Worm (Caenorhabditis elegans) whole organism, young adult: Measurements from ENCODE around the gene K07D4.4.

Source experiments
- C17E4.6 ChIP-seq: fragments of 200-800 bp; sonication (Bioruptor generic); IDR thresholded peaks from 2 replicates; pipeline ENCODE4 v1.3.6; 2022; ENCODE audit warnings: missing genetic modification reagents, missing genetic modification characterization, missing compliant biosample characterization
- F22D6.2 ChIP-seq: sonication (generic microtip); optimal IDR thresholded peaks from 2 replicates; lab custom pipeline; 2016; ENCODE audit warnings: mild to moderate bottlenecking, missing genetic modification characterization, missing compliant biosample characterization
- F23B12.7 ChIP-seq: sonication (generic microtip); optimal IDR thresholded peaks from 2 replicates; lab custom pipeline; 2017; ENCODE audit warnings: missing genetic modification characterization, mild to moderate bottlenecking, missing compliant biosample characterization, antibody characterized with exemption, moderate library complexity; ENCODE audit not compliant: insufficient read depth
- F49E8.2 ChIP-seq: sonication (generic microtip); optimal IDR thresholded peaks from 3 replicates; lab custom pipeline; 2017; ENCODE audit warnings: missing genetic modification characterization, mild to moderate bottlenecking, missing compliant biosample characterization, antibody characterized with exemption, moderate library complexity; ENCODE audit not compliant: insufficient read depth
- F57A8.1 ChIP-seq: fragments of 200-800 bp; sonication (Bioruptor generic); optimal IDR thresholded peaks from 2 replicates; lab custom pipeline; 2018; ENCODE audit warnings: mild to moderate bottlenecking, missing genetic modification characterization, moderate library complexity, missing compliant biosample characterization
- K12H6.12 ChIP-seq: fragments of 200-800 bp; sonication (Bioruptor generic); optimal IDR thresholded peaks from 2 replicates; lab custom pipeline; 2018; ENCODE audit warnings: mild to moderate bottlenecking, missing genetic modification characterization, missing compliant biosample characterization
- T26A5.8 ChIP-seq: sonication (generic microtip); optimal IDR thresholded peaks from 2 replicates; lab custom pipeline; 2016; ENCODE audit warnings: missing genetic modification characterization, missing compliant biosample characterization
- Y56A3A.18 ChIP-seq: fragments of 200-800 bp; sonication (Bioruptor generic); IDR thresholded peaks from 2 replicates; pipeline ENCODE4 v1.3.6; 2022; ENCODE audit warnings: missing genetic modification reagents, missing genetic modification characterization, missing compliant biosample characterization
- Y79H2A.3 ChIP-seq: fragments of 200-800 bp; sonication (Bioruptor generic); conservative IDR thresholded peaks from 2 replicates; pipeline ENCODE4 v1.3.6; 2022; ENCODE audit warnings: missing genetic modification reagents, missing genetic modification characterization, missing compliant biosample characterization
- Y95B8A.8 ChIP-seq: fragments of 200-800 bp; sonication (Bioruptor generic); IDR thresholded peaks from 2 replicates; pipeline ENCODE4 v1.3.6; 2022; ENCODE audit warnings: missing genetic modification reagents, missing genetic modification characterization, missing compliant biosample characterization
- aptf-3 ChIP-seq: fragments of 200-800 bp; sonication (Bioruptor generic); IDR thresholded peaks from 2 replicates; pipeline ENCODE4 v1.3.6; 2022; ENCODE audit warnings: missing genetic modification characterization, missing compliant biosample characterization
- attf-6 ChIP-seq: fragments of 200-800 bp; sonication (Bioruptor generic); IDR thresholded peaks from 2 replicates; pipeline ENCODE4 v1.3.6; 2022; ENCODE audit warnings: missing genetic modification reagents, missing genetic modification characterization, missing compliant biosample characterization
- bed-1 ChIP-seq: fragments of 200-800 bp; sonication (Bioruptor generic); IDR thresholded peaks from 2 replicates; pipeline ENCODE4 v1.3.6; 2022; ENCODE audit warnings: missing genetic modification reagents, missing genetic modification characterization, missing compliant biosample characterization
- cebp-1 ChIP-seq, 2 experiments: fragments of 200-800 bp in 1 of 2; sonication (Bioruptor generic) in 1 of 2; sonication (generic microtip) in 1 of 2; IDR thresholded peaks in 1 of 2; optimal IDR thresholded peaks in 1 of 2; 2 replicates each; pipeline versions ENCODE4 v1.3.6 to Lab custom; 2017 to 2022; ENCODE audit warnings: missing compliant biosample characterization in 2 of 2, missing genetic modification characterization in 2 of 2, mild to moderate bottlenecking in 1 of 2, missing genetic modification reagents in 1 of 2, moderate library complexity in 1 of 2
- ceh-100 ChIP-seq: fragments of 200-800 bp; sonication (Bioruptor generic); IDR thresholded peaks from 2 replicates; pipeline ENCODE4 v1.3.6; 2022; ENCODE audit warnings: missing genetic modification reagents, missing genetic modification characterization, missing compliant biosample characterization
- ceh-27 ChIP-seq: fragments of 200-800 bp; sonication (Bioruptor generic); optimal IDR thresholded peaks from 2 replicates; lab custom pipeline; 2018; ENCODE audit warnings: mild to moderate bottlenecking, missing genetic modification characterization, moderate library complexity, missing compliant biosample characterization
- chd-7 ChIP-seq: sonication (generic microtip); optimal IDR thresholded peaks from 2 replicates; lab custom pipeline; 2016; ENCODE audit warnings: mild to moderate bottlenecking, missing genetic modification characterization, moderate library complexity, missing compliant biosample characterization
- die-1 ChIP-seq: sonication (generic microtip); optimal IDR thresholded peaks from 2 replicates; lab custom pipeline; 2016; ENCODE audit warnings: missing genotype, mild to moderate bottlenecking, missing genetic modification characterization, missing compliant biosample characterization
- efl-1 ChIP-seq: fragments of 150-350 bp; optimal IDR thresholded peaks from 2 replicates; lab custom pipeline; 2014; ENCODE audit warnings: missing biosample characterization, missing genetic modification reagents, missing genetic modification characterization
- ekl-4 ChIP-seq: fragments of 200-800 bp; sonication (Bioruptor generic); IDR thresholded peaks from 2 replicates; pipeline ENCODE4 v1.3.6; 2022; ENCODE audit warnings: missing genetic modification reagents, missing genetic modification characterization, missing compliant biosample characterization
- him-1 ChIP-seq: sonication (generic microtip); optimal IDR thresholded peaks from 2 replicates; lab custom pipeline; 2016; ENCODE audit warnings: missing genotype, missing genetic modification reagents, missing genetic modification characterization, missing compliant biosample characterization
- hmg-20 ChIP-seq: fragments of 200-800 bp; sonication (Bioruptor generic); IDR thresholded peaks from 2 replicates; pipeline ENCODE4 v1.3.6; 2022; ENCODE audit warnings: missing genetic modification reagents, missing genetic modification characterization, missing compliant biosample characterization
- let-526 ChIP-seq: fragments of 200-800 bp; sonication (Bioruptor generic); IDR thresholded peaks from 2 replicates; pipeline ENCODE4 v1.3.6; 2022; ENCODE audit warnings: missing genetic modification reagents, missing genetic modification characterization, missing compliant biosample characterization
- lin-26 ChIP-seq: fragments of 200-800 bp; sonication (Bioruptor generic); IDR thresholded peaks from 2 replicates; pipeline ENCODE4 v1.3.6; 2022; ENCODE audit warnings: missing genetic modification reagents, missing genetic modification characterization, missing compliant biosample characterization
- lin-40 ChIP-seq: sonication (generic microtip); optimal IDR thresholded peaks from 2 replicates; lab custom pipeline; 2016; ENCODE audit warnings: missing genetic modification characterization, mild to moderate bottlenecking, missing compliant biosample characterization, missing genotype, missing genetic modification reagents
- lin-54 ChIP-seq: fragments of 200-800 bp; sonication (Bioruptor generic); optimal IDR thresholded peaks from 2 replicates; lab custom pipeline; 2018; ENCODE audit warnings: mild to moderate bottlenecking, missing genetic modification characterization, missing compliant biosample characterization
- lir-1 ChIP-seq: fragments of 200-800 bp; sonication (Bioruptor generic); conservative IDR thresholded peaks from 2 replicates; pipeline ENCODE4 v1.3.6; 2022; ENCODE audit warnings: missing genetic modification reagents, missing genetic modification characterization, missing compliant biosample characterization
- lsl-1 ChIP-seq: fragments of 200-800 bp; sonication (Bioruptor generic); optimal IDR thresholded peaks from 2 replicates; lab custom pipeline; 2018; ENCODE audit warnings: mild to moderate bottlenecking, missing genetic modification characterization, moderate library complexity, missing compliant biosample characterization
- lsy-27 ChIP-seq: sonication (generic microtip); optimal IDR thresholded peaks from 2 replicates; lab custom pipeline; 2017; ENCODE audit warnings: missing genetic modification characterization, mild to moderate bottlenecking, missing compliant biosample characterization, antibody characterized with exemption, missing genotype, borderline replicate concordance; ENCODE audit not compliant: insufficient read depth
- madf-10 ChIP-seq: sonication (generic microtip); optimal IDR thresholded peaks from 2 replicates; lab custom pipeline; 2016; ENCODE audit warnings: mild to moderate bottlenecking, missing genetic modification characterization, missing compliant biosample characterization
- madf-3 ChIP-seq: fragments of 200-800 bp; sonication (Bioruptor generic); IDR thresholded peaks from 2 replicates; pipeline ENCODE4 v1.3.6; 2022; ENCODE audit warnings: missing genetic modification reagents, missing genetic modification characterization, missing compliant biosample characterization
- madf-6 ChIP-seq: fragments of 200-800 bp; sonication (Bioruptor generic); IDR thresholded peaks from 2 replicates; pipeline ENCODE4 v1.3.6; 2022; ENCODE audit warnings: missing genetic modification reagents, missing genetic modification characterization, missing compliant biosample characterization
- mcd-1 ChIP-seq: fragments of 200-800 bp; sonication (Bioruptor generic); IDR thresholded peaks from 2 replicates; pipeline ENCODE4 v1.3.6; 2022; ENCODE audit warnings: missing genetic modification reagents, missing genetic modification characterization, missing compliant biosample characterization
- pha-4 ChIP-seq: fragments of 150-350 bp; sonication (generic microtip); optimal IDR thresholded peaks from 2 replicates; lab custom pipeline; 2014; ENCODE audit warnings: missing biosample characterization, missing genetic modification reagents, missing genetic modification characterization
- rcor-1 ChIP-seq: fragments of 200-800 bp; sonication (Bioruptor generic); IDR thresholded peaks from 2 replicates; pipeline ENCODE4 v1.3.6; 2022; ENCODE audit warnings: missing genetic modification reagents, missing genetic modification characterization, missing compliant biosample characterization
- rpc-1 ChIP-seq, 2 experiments: fragments of 150-350 bp in 1 of 2; sonication (generic microtip) in 1 of 2; optimal IDR thresholded peaks; 2 replicates each; lab custom pipeline; 2014 to 2018; ENCODE audit warnings: missing biosample characterization in 1 of 2, missing genetic modification characterization in 1 of 2, missing genetic modification reagents in 1 of 2, missing genotype in 1 of 2
- snpc-1.1 ChIP-seq: sonication (generic microtip); optimal IDR thresholded peaks from 2 replicates; lab custom pipeline; 2017; ENCODE audit warnings: missing genetic modification characterization, mild to moderate bottlenecking, missing compliant biosample characterization, antibody characterized with exemption, moderate library complexity, missing genotype, missing genetic modification reagents; ENCODE audit not compliant: insufficient read depth
- snpc-1.3 ChIP-seq: sonication (generic microtip); optimal IDR thresholded peaks from 2 replicates; lab custom pipeline; 2017; ENCODE audit warnings: missing genetic modification characterization, mild to moderate bottlenecking, missing compliant biosample characterization, antibody characterized with exemption, moderate library complexity, missing genotype, missing genetic modification reagents; ENCODE audit not compliant: insufficient read depth
- snpc-4 ChIP-seq, 5 experiments: fragments of 150-350 bp in 1 of 5; sonication (generic microtip) in 4 of 5; optimal IDR thresholded peaks; 2 replicates each; lab custom pipeline; 2014 to 2018; ENCODE audit warnings: missing genetic modification characterization in 5 of 5, missing biosample characterization in 3 of 5, antibody characterized with exemption in 2 of 5, mild to moderate bottlenecking in 2 of 5, missing compliant biosample characterization in 2 of 5, missing genotype in 2 of 5, moderate library complexity in 2 of 5, missing genetic modification reagents in 1 of 5
- xnd-1 ChIP-seq: sonication (generic microtip); optimal IDR thresholded peaks from 2 replicates; lab custom pipeline; 2016; ENCODE audit warnings: missing genotype, missing genetic modification reagents, missing genetic modification characterization, missing compliant biosample characterization
- zfh-2 ChIP-seq: fragments of 200-800 bp; sonication (Bioruptor generic); conservative IDR thresholded peaks from 2 replicates; pipeline ENCODE4 v1.3.6; 2022; ENCODE audit warnings: missing genetic modification reagents, missing genetic modification characterization, missing compliant biosample characterization
- ztf-28 ChIP-seq: fragments of 200-800 bp; sonication (Bioruptor generic); IDR thresholded peaks from 2 replicates; pipeline ENCODE4 v1.3.6; 2022; ENCODE audit warnings: missing genetic modification reagents, missing genetic modification characterization, missing compliant biosample characterization
- ztf-6 ChIP-seq: fragments of 200-800 bp; sonication (Bioruptor generic); IDR thresholded peaks from 2 replicates; pipeline ENCODE4 v1.3.6; 2022; ENCODE audit warnings: missing genetic modification reagents, missing genetic modification characterization, missing compliant biosample characterization

The K07D4.4 gene

DNA sequence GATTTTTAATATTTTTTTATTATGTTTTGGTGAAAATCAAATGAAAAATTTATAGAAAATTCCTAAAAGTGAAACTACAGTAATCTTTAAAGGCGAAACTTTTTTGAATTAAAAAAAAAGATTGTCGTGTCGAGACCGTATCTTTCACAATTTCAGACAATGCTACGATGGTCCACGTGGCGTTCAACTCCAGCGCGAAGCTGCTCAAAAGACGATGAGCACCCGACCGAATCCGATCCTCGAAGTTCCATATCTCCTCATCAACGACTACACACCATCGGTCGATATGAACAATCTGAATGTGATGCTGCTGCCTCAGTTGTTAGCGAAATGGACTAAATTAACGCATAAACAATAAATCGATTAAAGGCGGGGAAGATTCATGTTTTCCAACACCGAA is 10.5 kb upstream of the K07D4.4 start (continued):
- TF ChIP-seq Y79H2A.3 (GFP tag; lab: Robert Waterston, UW), result peak; percentile 90
- no peak for TF ChIP-seq cebp-1 (GFP tag; IDR thresholded peaks at IDR 0.05; lab: Robert Waterston, UW)
- TF ChIP-seq cebp-1 (tag; optimal IDR thresholded peaks at IDR 0.05; lab: Kevin White, UChicago), result peak; percentile 59
- 0 out of 2 replicates have a peak, but pooled peaks have one; percentile 13 for TF ChIP-seq ceh-100 (GFP tag; lab: Robert Waterston, UW)
- 0 out of 2 replicates have a peak, but pooled peaks have one; percentile 21 for TF ChIP-seq Y56A3A.18 (GFP tag; lab: Robert Waterston, UW)
- peak; percentile 44; the same call in 1 of the 2 replicates for TF ChIP-seq rcor-1 (GFP tag; lab: Robert Waterston, UW)
- TF ChIP-seq F23B12.7, result no peak
- TF ChIP-seq him-1, result no peak
- TF ChIP-seq lin-54, result peak; percentile 21
- TF ChIP-seq efl-1 (GFP tag; lab: Kevin White, UChicago), result no peak
- TF ChIP-seq chd-7 (tag; lab: Kevin White, UChicago), result peak; percentile 46
- TF ChIP-seq madf-6 (GFP tag; lab: Robert Waterston, UW), result peak; percentile 81
- TF ChIP-seq F57A8.1, result no peak
- peak; percentile 70 for TF ChIP-seq Y95B8A.8
- no peak for TF ChIP-seq madf-10 (tag; lab: Kevin White, UChicago)
- no peak for TF ChIP-seq bed-1
- TF ChIP-seq let-526 (GFP tag; lab: Robert Waterston, UW), result peak; percentile 69; the same call in 1 of the 2 replicates
- no peak for TF ChIP-seq pha-4
- peak; percentile 86; the same call in 1 of the 2 replicates for TF ChIP-seq aptf-3
- TF ChIP-seq ztf-28, result no peak
- peak; percentile 79 for TF ChIP-seq ekl-4 (GFP tag; lab: Robert Waterston, UW)
- no peak for TF ChIP-seq snpc-1.1 (tag; lab: Kevin White, UChicago)
- peak; percentile 47 for TF ChIP-seq lsl-1 (GFP tag; lab: Kevin White, UChicago)
- no peak; the same call in 1 of the 2 replicates for TF ChIP-seq mcd-1 (GFP tag; lab: Robert Waterston, UW)
- peak; percentile 53 for TF ChIP-seq F49E8.2
- peak; percentile 77; the same call in 1 of the 2 replicates for TF ChIP-seq madf-3 (GFP tag; lab: Robert Waterston, UW)
- no peak for TF ChIP-seq F22D6.2
- peak; percentile 78 for TF ChIP-seq lin-26 (GFP tag; lab: Robert Waterston, UW)
- TF ChIP-seq snpc-1.3 (tag; lab: Kevin White, UChicago), result peak; percentile 16
- TF ChIP-seq ztf-6 (GFP tag; lab: Robert Waterston, UW), result no peak

DNA sequence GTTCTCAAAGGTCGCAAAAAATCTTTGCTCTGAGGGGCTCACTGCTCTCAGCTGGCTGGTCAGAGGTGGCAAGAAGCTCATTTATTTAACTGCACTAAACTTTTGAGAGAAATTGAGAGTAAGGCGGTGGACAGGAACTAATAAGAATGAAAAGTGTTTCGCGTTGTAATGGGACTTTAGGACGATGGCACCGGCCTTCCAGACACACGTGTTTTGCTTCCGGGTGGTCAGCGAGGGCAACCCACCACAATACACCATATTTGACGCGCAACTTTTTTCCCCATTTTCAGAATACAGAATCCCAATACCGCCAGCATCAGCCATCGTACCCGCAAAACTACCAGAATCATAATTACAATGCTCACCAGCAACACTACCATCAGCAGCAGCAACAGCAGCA is 7.9 kb upstream of the K07D4.4 start:
- TF ChIP-seq die-1 (tag; lab: Kevin White, UChicago) (no peak), aptf-3 (no peak), snpc-4 (GFP tag; optimal IDR thresholded peaks at IDR 0.05; lab: Kevin White, UChicago) (no peak), snpc-4 (tag; optimal IDR thresholded peaks at IDR 0.05; lab: Kevin White, UChicago) (no peak), lir-1 (GFP tag; lab: Robert Waterston, UW) (no peak), lin-40 (tag; lab: Kevin White, UChicago) (no peak), T26A5.8 (tag; lab: Kevin White, UChicago) (no peak), rpc-1 (optimal IDR thresholded peaks at IDR 0.05; lab: Kevin White, UChicago) (no peak), rpc-1 (tag; optimal IDR thresholded peaks at IDR 0.05; lab: Kevin White, UChicago) (no peak), xnd-1 (tag; lab: Kevin White, UChicago) (no peak), K12H6.12 (tag; lab: Kevin White, UChicago) (no peak), C17E4.6 (no peak), hmg-20 (no peak), attf-6 (no peak), lin-26 (GFP tag; lab: Robert Waterston, UW) (no peak), lsy-27 (no peak), zfh-2 (no peak), ceh-27 (GFP tag; lab: Kevin White, UChicago) (no peak)
